Worm (Caenorhabditis elegans) whole organism, late embryonic: ENCODE measurements around the gene gdh-1.

ENCODE experiments used
- K02D7.2 ChIP-seq: sonication (generic microtip); optimal IDR thresholded peaks from 2 replicates; lab custom pipeline; 2017; ENCODE audit warnings: mild to moderate bottlenecking, missing genetic modification characterization, missing compliant biosample characterization
- ama-1 ChIP-seq: fragments of 150-350 bp; optimal IDR thresholded peaks from 2 replicates; lab custom pipeline; 2014
- ceh-2 ChIP-seq: sonication (generic microtip); optimal IDR thresholded peaks from 2 replicates; lab custom pipeline; 2016; ENCODE audit warnings: missing genotype, missing genetic modification characterization, missing compliant biosample characterization
- elt-2 ChIP-seq: sonication (generic microtip); optimal IDR thresholded peaks from 2 replicates; lab custom pipeline; 2016; ENCODE audit warnings: missing genetic modification reagents, missing genetic modification characterization, missing compliant biosample characterization
- pha-4 ChIP-seq: fragments of 150-350 bp; optimal IDR thresholded peaks from 2 replicates; lab custom pipeline; 2018; ENCODE audit warnings: missing biosample characterization, missing genetic modification reagents, missing genetic modification characterization
- rnt-1 ChIP-seq: sonication (generic microtip); optimal IDR thresholded peaks from 2 replicates; lab custom pipeline; 2016; ENCODE audit warnings: missing genetic modification characterization, missing compliant biosample characterization
- unc-3 ChIP-seq, 2 experiments: fragments of 200-800 bp in 1 of 2; sonication (Bioruptor generic) in 1 of 2; sonication (generic microtip) in 1 of 2; conservative IDR thresholded peaks in 1 of 2; optimal IDR thresholded peaks in 1 of 2; 2 replicates each; pipeline versions ENCODE4 v1.3.6 to Lab custom; 2016 to 2022; ENCODE audit warnings: missing compliant biosample characterization in 2 of 2, missing genetic modification characterization in 2 of 2, missing genetic modification reagents in 1 of 2

- TF ChIP-seq K02D7.2 (tag; lab: Kevin White, UChicago): no peak
- no peak for TF ChIP-seq unc-3 (GFP tag; conservative IDR thresholded peaks at IDR 0.05; lab: Robert Waterston, UW)
- TF ChIP-seq unc-3 (tag; optimal IDR thresholded peaks at IDR 0.05; lab: Kevin White, UChicago): no peak
- no peak for TF ChIP-seq elt-2 (tag; lab: Kevin White, UChicago)
- no peak for TF ChIP-seq rnt-1
- TF ChIP-seq pha-4: no peak
- no peak for TF ChIP-seq ama-1 (lab: Kevin White, UChicago)
- no peak for TF ChIP-seq ceh-2 (tag; lab: Kevin White, UChicago)
Observed at ce11 chrIV:11916907-11917306, 36.1 kb upstream of the gdh-1 start, which contains the start of gene ZK822.10.
